Fruit fly (Drosophila melanogaster): ENCODE measurements around the gene CG11983.

CG11983 gene

dm6 chr3R:9033619-9034401, 25.7 kb downstream of the CG11983 start (continued):
- TF ChIP-seq Xrp1 (GFP tag; IDR thresholded peaks at IDR 0.05) (peak; percentile 76), Fer3 (tag; optimal IDR thresholded peaks at IDR 0.05) (peak; percentile 73), pum (GFP tag; optimal IDR thresholded peaks at IDR 0.05) (no peak), Bdp1 (GFP tag; optimal IDR thresholded peaks at IDR 0.05) (peak; percentile 14), Hr39 (optimal IDR thresholded peaks at IDR 0.05) (no peak), Hmr (GFP tag; optimal IDR thresholded peaks at IDR 0.05) (peak; percentile 91), CG31224 (GFP tag; IDR thresholded peaks at IDR 0.05) (0 out of 2 replicates have a peak, but pooled peaks have one; percentile 20), odd (GFP tag; optimal IDR thresholded peaks at IDR 0.05) (peak; percentile 89), BEAF-32 (GFP tag; optimal IDR thresholded peaks at IDR 0.05) (peak; percentile 6), CG4854 (GFP tag; optimal IDR thresholded peaks at IDR 0.05) (peak; percentile 30), nmo (GFP tag; optimal IDR thresholded peaks at IDR 0.05) (peak; percentile 88), CG7372 (GFP tag; IDR thresholded peaks at IDR 0.05) (0 out of 2 replicates have a peak, but pooled peaks have one; percentile 47), Deaf1 (tag; optimal IDR thresholded peaks at IDR 0.05) (peak; percentile 82), da (GFP tag; optimal IDR thresholded peaks at IDR 0.05) (no peak), CG17829 (tag; optimal IDR thresholded peaks at IDR 0.05) (peak; percentile 92), Adf1 (GFP tag; IDR thresholded peaks at IDR 0.05) (peak; percentile 76), peb (GFP tag; IDR thresholded peaks at IDR 0.05) (peak; percentile 42; the same call in 1 of the 2 replicates), tll (GFP tag; optimal IDR thresholded peaks at IDR 0.05) (no peak), CG2875 (GFP tag; optimal IDR thresholded peaks at IDR 0.05) (peak; percentile 69), gsb-n (tag; optimal IDR thresholded peaks at IDR 0.05) (peak; percentile 80), NfI (GFP tag; optimal IDR thresholded peaks at IDR 0.05) (peak; percentile 78), CG14050 (GFP tag; IDR thresholded peaks at IDR 0.05) (peak; percentile 67), CG17186 (GFP tag; optimal IDR thresholded peaks at IDR 0.05) (peak; percentile 14), disco-r (GFP tag; optimal IDR thresholded peaks at IDR 0.05) (peak; percentile 15), pb (GFP tag; optimal IDR thresholded peaks at IDR 0.05) (no peak), Lim3 (GFP tag; IDR thresholded peaks at IDR 0.05) (no peak), pnt (GFP tag; optimal IDR thresholded peaks at IDR 0.05) (no peak), twi (tag; optimal IDR thresholded peaks at IDR 0.05) (peak; percentile 77), BtbVII (GFP tag; optimal IDR thresholded peaks at IDR 0.05) (peak; percentile 87), dan (GFP tag; IDR thresholded peaks at IDR 0.05) (no peak), hbn (GFP tag; IDR thresholded peaks at IDR 0.05; ENCODE audit: partially characterized antibody) (no peak), pita (GFP tag; optimal IDR thresholded peaks at IDR 0.05) (no peak), kay (GFP tag; optimal IDR thresholded peaks at IDR 0.05) (peak; percentile 66), CG8359 (GFP tag; optimal IDR thresholded peaks at IDR 0.05; ENCODE audit: borderline replicate concordance) (peak; percentile 59), CkIIα-i1 (GFP tag; IDR thresholded peaks at IDR 0.05) (no peak), zfh2 (GFP tag; optimal IDR thresholded peaks at IDR 0.05) (peak; percentile 36), vnd (GFP tag; IDR thresholded peaks at IDR 0.05; ENCODE audit: partially characterized antibody) (no peak), zf30C (GFP tag; optimal IDR thresholded peaks at IDR 0.05) (no peak), CG16815 (GFP tag; optimal IDR thresholded peaks at IDR 0.05) (peak; percentile 41), CG1024 (GFP tag; IDR thresholded peaks at IDR 0.05) (no peak), fru (optimal IDR thresholded peaks at IDR 0.05) (no peak), dmrt11E (tag; optimal IDR thresholded peaks at IDR 0.05) (peak; percentile 85), CG17568 (GFP tag; optimal IDR thresholded peaks at IDR 0.05) (peak; percentile 51), Sin3A (optimal IDR thresholded peaks at IDR 0.05) (no peak), lab (GFP tag; optimal IDR thresholded peaks at IDR 0.05) (peak; percentile 88), pzg (GFP tag; optimal IDR thresholded peaks at IDR 0.05) (peak; percentile 4), onecut (GFP tag; IDR thresholded peaks at IDR 0.05) (peak; percentile 60), CG10366 (GFP tag; IDR thresholded peaks at IDR 0.05) (peak; percentile 16; the same call in 1 of the 2 replicates), Abd-B (GFP tag; optimal IDR thresholded peaks at IDR 0.05) (peak; percentile 72), Ssrp (tag; optimal IDR thresholded peaks at IDR 0.05) (peak; percentile 83)

Measured in whole organism, embryonic.